Worm (Caenorhabditis elegans) whole organism, young adult: ENCODE results near the gene bath-33.

ENCODE experiments used
- akir-1 ChIP-seq: fragments of 200-800 bp; sonication (Bioruptor generic); optimal IDR thresholded peaks from 2 replicates; lab custom pipeline; 2018; ENCODE audit warnings: mild to moderate bottlenecking, missing genetic modification characterization, moderate library complexity, missing compliant biosample characterization
- attf-6 ChIP-seq: fragments of 200-800 bp; sonication (Bioruptor generic); IDR thresholded peaks from 2 replicates; pipeline ENCODE4 v1.3.6; 2022; ENCODE audit warnings: missing genetic modification reagents, missing genetic modification characterization, missing compliant biosample characterization
- bed-1 ChIP-seq: fragments of 200-800 bp; sonication (Bioruptor generic); IDR thresholded peaks from 2 replicates; pipeline ENCODE4 v1.3.6; 2022; ENCODE audit warnings: missing genetic modification reagents, missing genetic modification characterization, missing compliant biosample characterization
- pha-4 ChIP-seq: fragments of 150-350 bp; sonication (generic microtip); optimal IDR thresholded peaks from 2 replicates; lab custom pipeline; 2014; ENCODE audit warnings: missing biosample characterization, missing genetic modification reagents, missing genetic modification characterization
- repo-1 ChIP-seq: sonication (generic microtip); optimal IDR thresholded peaks from 2 replicates; lab custom pipeline; 2017; ENCODE audit warnings: mild to moderate bottlenecking, missing genetic modification characterization, missing compliant biosample characterization
- sdz-38 ChIP-seq: sonication (generic microtip); optimal IDR thresholded peaks from 2 replicates; lab custom pipeline; 2016; ENCODE audit warnings: missing genotype, missing genetic modification characterization, missing compliant biosample characterization

DNA sequence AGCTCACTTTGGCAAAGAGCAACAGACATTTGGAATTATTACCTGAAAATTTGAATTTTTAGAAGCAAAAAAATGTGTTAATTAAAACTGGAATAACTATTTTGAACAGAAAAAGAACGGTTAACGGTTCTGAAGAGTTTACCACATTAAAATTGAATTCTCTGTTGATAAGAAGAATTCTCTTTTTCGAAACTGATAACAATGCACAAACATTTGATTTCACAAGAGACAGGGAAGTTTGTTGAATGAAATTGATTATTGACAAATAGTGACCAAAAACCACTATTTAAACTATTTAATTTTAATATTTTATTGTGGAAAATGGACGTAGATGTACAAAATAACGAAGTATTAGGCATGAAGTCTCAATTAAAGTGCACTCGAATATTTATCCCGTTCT, 1.6 kb upstream of the bath-33 start:
- no peak for TF ChIP-seq repo-1
- TF ChIP-seq sdz-38 (tag; lab: Kevin White, UChicago) = no peak
- TF ChIP-seq akir-1 (GFP tag; lab: Kevin White, UChicago) = no peak
- TF ChIP-seq attf-6 (GFP tag; lab: Robert Waterston, UW) = no peak
- TF ChIP-seq pha-4 (tag; lab: Kevin White, UChicago) = no peak
- no peak for TF ChIP-seq bed-1
